Worm (Caenorhabditis elegans) whole organism, late embryonic: ENCODE measurements around the gene C34E11.4.

Experiments used
- ceh-24 ChIP-seq: sonication (generic microtip); optimal IDR thresholded peaks from 2 replicates; lab custom pipeline; 2016; ENCODE audit warnings: mild to moderate bottlenecking, missing genetic modification characterization, missing compliant biosample characterization
- ceh-6 ChIP-seq: fragments of 200-800 bp; sonication (Bioruptor generic); optimal IDR thresholded peaks from 2 replicates; lab custom pipeline; 2018; ENCODE audit warnings: mild to moderate bottlenecking, missing genetic modification characterization, missing compliant biosample characterization
- dmd-4 ChIP-seq: sonication (generic microtip); optimal IDR thresholded peaks from 2 replicates; lab custom pipeline; 2016; ENCODE audit warnings: borderline replicate concordance, missing genetic modification characterization, missing compliant biosample characterization
- nhr-11 ChIP-seq: fragments of 150-350 bp; optimal IDR thresholded peaks from 2 replicates; lab custom pipeline; 2014; ENCODE audit warnings: missing biosample characterization, missing genetic modification characterization
- odd-2 ChIP-seq: sonication (generic microtip); optimal IDR thresholded peaks from 2 replicates; lab custom pipeline; 2017; ENCODE audit warnings: antibody characterized with exemption, mild to moderate bottlenecking, missing genetic modification characterization, missing compliant biosample characterization
- pha-2 ChIP-seq: sonication (generic microtip); optimal IDR thresholded peaks from 2 replicates; lab custom pipeline; 2017; ENCODE audit warnings: mild to moderate bottlenecking, missing genetic modification characterization, missing compliant biosample characterization
- unc-3 ChIP-seq, 2 experiments: fragments of 200-800 bp in 1 of 2; sonication (Bioruptor generic) in 1 of 2; sonication (generic microtip) in 1 of 2; conservative IDR thresholded peaks in 1 of 2; optimal IDR thresholded peaks in 1 of 2; 2 replicates each; pipeline versions ENCODE4 v1.3.6 to Lab custom; 2016 to 2022; ENCODE audit warnings: missing compliant biosample characterization in 2 of 2, missing genetic modification characterization in 2 of 2, missing genetic modification reagents in 1 of 2

DNA sequence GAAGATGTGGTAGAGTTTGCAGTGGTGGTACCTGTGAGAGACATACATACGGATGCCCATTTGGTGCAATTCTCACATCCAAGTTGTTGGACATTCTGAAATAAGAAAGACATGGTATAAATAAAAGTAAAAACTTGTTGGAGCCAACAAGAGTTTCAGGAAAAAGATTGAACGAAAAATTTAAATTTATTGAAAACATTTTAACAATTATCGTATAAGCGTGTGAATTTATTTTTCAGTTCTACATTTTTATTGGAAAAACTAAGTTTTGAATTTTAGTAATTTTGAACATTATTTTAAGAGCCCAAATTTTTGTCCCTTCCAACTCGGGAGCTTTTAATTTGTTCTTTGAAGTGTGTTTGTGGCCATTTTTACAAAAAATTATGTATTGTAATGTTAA lies 50.9 kb downstream of the C34E11.4 start, which contains the start of gene F54F7.8:
- no peak for TF ChIP-seq unc-3 (GFP tag; conservative IDR thresholded peaks at IDR 0.05; lab: Robert Waterston, UW)
- no peak for TF ChIP-seq unc-3 (tag; optimal IDR thresholded peaks at IDR 0.05; lab: Kevin White, UChicago)
- no peak for TF ChIP-seq pha-2
- TF ChIP-seq dmd-4 (tag; lab: Kevin White, UChicago) = no peak
- TF ChIP-seq ceh-24 (tag; lab: Kevin White, UChicago) = no peak
- TF ChIP-seq nhr-11 (tag; lab: Kevin White, UChicago) = no peak
- TF ChIP-seq ceh-6 = no peak
- no peak for TF ChIP-seq odd-2 (tag; lab: Kevin White, UChicago)
